Worm (Caenorhabditis elegans) whole organism, L3 larva: ENCODE results near the gene perm-5.
A peak's percentile ranks its signal among the peaks of the same experiment; 100 is the strongest.

Experiments used
- R02D3.7 ChIP-seq: fragments of 150-350 bp; optimal IDR thresholded peaks from 2 replicates; lab custom pipeline; 2014; ENCODE audit warnings: missing biosample characterization, missing genetic modification characterization
- ama-1 ChIP-seq: fragments of 150-350 bp; optimal IDR thresholded peaks from 2 replicates; lab custom pipeline; 2018
- ceh-16 ChIP-seq: sonication (generic microtip); optimal IDR thresholded peaks from 2 replicates; lab custom pipeline; 2017; ENCODE audit warnings: missing biosample characterization, missing genetic modification characterization
- ceh-82 ChIP-seq: fragments of 150-350 bp; optimal IDR thresholded peaks from 2 replicates; lab custom pipeline; 2014; ENCODE audit warnings: missing biosample characterization, missing genetic modification characterization
- daf-12 ChIP-seq: fragments of 150-350 bp; optimal IDR thresholded peaks from 2 replicates; lab custom pipeline; 2014; ENCODE audit warnings: missing biosample characterization, missing genetic modification reagents, missing genetic modification characterization
- egl-5 ChIP-seq: fragments of 150-350 bp; optimal IDR thresholded peaks from 2 replicates; lab custom pipeline; 2017; ENCODE audit warnings: missing biosample characterization, missing genetic modification reagents, missing genetic modification characterization, inconsistent platforms
- elt-2 ChIP-seq: sonication (generic microtip); optimal IDR thresholded peaks from 2 replicates; lab custom pipeline; 2016; ENCODE audit warnings: missing genetic modification reagents, mild to moderate bottlenecking, missing genetic modification characterization, missing compliant biosample characterization
- fkh-10 ChIP-seq: sonication (generic microtip); optimal IDR thresholded peaks from 2 replicates; lab custom pipeline; 2017; ENCODE audit warnings: missing biosample characterization, missing genetic modification reagents, missing genetic modification characterization
- fkh-2 ChIP-seq: fragments of 150-350 bp; optimal IDR thresholded peaks from 2 replicates; lab custom pipeline; 2014; ENCODE audit warnings: missing biosample characterization, missing genetic modification reagents, missing genetic modification characterization
- jun-1 ChIP-seq: fragments of 150-350 bp; optimal IDR thresholded peaks from 2 replicates; lab custom pipeline; 2014; ENCODE audit warnings: missing biosample characterization, missing genetic modification reagents, missing genetic modification characterization
- lin-15B ChIP-seq: fragments of 150-350 bp; optimal IDR thresholded peaks from 2 replicates; lab custom pipeline; 2014; ENCODE audit warnings: missing biosample characterization, missing genetic modification characterization
- mdl-1 ChIP-seq: fragments of 150-350 bp; optimal IDR thresholded peaks from 2 replicates; lab custom pipeline; 2014; ENCODE audit warnings: missing biosample characterization, missing genetic modification characterization
- mml-1 ChIP-seq: fragments of 150-350 bp; sonication (generic microtip); optimal IDR thresholded peaks from 3 replicates; lab custom pipeline; 2014; ENCODE audit warnings: missing biosample characterization, missing genetic modification characterization
- nfya-1 ChIP-seq: sonication (generic microtip); optimal IDR thresholded peaks from 2 replicates; lab custom pipeline; 2017; ENCODE audit warnings: missing genetic modification characterization, mild to moderate bottlenecking, missing compliant biosample characterization, antibody characterized with exemption, moderate library complexity; ENCODE audit not compliant: insufficient read depth
- nhr-12 ChIP-seq: fragments of 150-350 bp; optimal IDR thresholded peaks from 2 replicates; lab custom pipeline; 2014; ENCODE audit warnings: missing biosample characterization, missing genetic modification characterization
- nhr-25 ChIP-seq: sonication (generic microtip); optimal IDR thresholded peaks from 2 replicates; lab custom pipeline; 2017; ENCODE audit warnings: missing biosample characterization, missing genetic modification characterization
- nhr-43 ChIP-seq: sonication (generic microtip); optimal IDR thresholded peaks from 2 replicates; lab custom pipeline; 2016; ENCODE audit warnings: mild to moderate bottlenecking, missing genetic modification characterization, missing compliant biosample characterization; ENCODE audit not compliant: poor library complexity, severe bottlenecking
- pha-4 ChIP-seq: fragments of 150-350 bp; optimal IDR thresholded peaks from 2 replicates; lab custom pipeline; 2014; ENCODE audit warnings: missing biosample characterization, missing genetic modification reagents, missing genetic modification characterization
- pqm-1 ChIP-seq: fragments of 150-350 bp; optimal IDR thresholded peaks from 2 replicates; lab custom pipeline; 2017; ENCODE audit warnings: missing biosample characterization, missing genetic modification characterization, inconsistent platforms
- skn-1 ChIP-seq: fragments of 150-350 bp; optimal IDR thresholded peaks from 2 replicates; lab custom pipeline; 2014; ENCODE audit warnings: missing biosample characterization, missing genetic modification characterization
- unc-62 ChIP-seq: fragments of 150-350 bp; sonication (generic microtip); optimal IDR thresholded peaks from 4 replicates; lab custom pipeline; 2014; ENCODE audit warnings: missing biosample characterization, missing genetic modification reagents, missing genetic modification characterization
- zag-1 ChIP-seq: fragments of 150-350 bp; optimal IDR thresholded peaks from 2 replicates; lab custom pipeline; 2014; ENCODE audit warnings: missing biosample characterization, missing genetic modification characterization
- ztf-4 ChIP-seq: fragments of 150-350 bp; optimal IDR thresholded peaks from 2 replicates; lab custom pipeline; 2014; ENCODE audit warnings: missing biosample characterization, missing genetic modification characterization

Gene perm-5

ce11 chrIV:5654693-5655092 is 48.6 kb downstream of the perm-5 start:
- TF ChIP-seq nhr-25: no peak
- no peak for TF ChIP-seq nhr-12 (tag; lab: Kevin White, UChicago)
- no peak for TF ChIP-seq mdl-1
- TF ChIP-seq jun-1 (tag; lab: Kevin White, UChicago): no peak

ce11 chrIV:5654203-5654602 is 49.1 kb downstream of the perm-5 start:
- TF ChIP-seq pqm-1 (tag; lab: Kevin White, UChicago) (peak; percentile 64), elt-2 (tag; lab: Kevin White, UChicago) (peak; percentile 92), mml-1 (no peak), jun-1 (tag; lab: Kevin White, UChicago) (peak; percentile 71)
- TF ChIP-seq, all 47 proteins: peak for 3

- TF ChIP-seq fkh-10 (GFP tag; lab: Kevin White, UChicago): no peak
- TF ChIP-seq ceh-16 (tag; lab: Kevin White, UChicago): no peak
- TF ChIP-seq fkh-2 (tag; lab: Kevin White, UChicago): no peak
- TF ChIP-seq skn-1 (tag; lab: Kevin White, UChicago): no peak
- TF ChIP-seq egl-5: no peak
These were observed 49.6 kb downstream of the perm-5 start, which contains the start of gene clec-178 for ce11 chrIV:5653649-5654048. TSS of gene clec-178 (plus strand) at chrIV:5653949.

- TF ChIP-seq ama-1 (peak; percentile 8), pqm-1 (tag; lab: Kevin White, UChicago) (peak; percentile 50), zag-1 (no peak), elt-2 (tag; lab: Kevin White, UChicago) (peak; percentile 63)
These were observed 50.3 kb downstream of the perm-5 start for ce11 chrIV:5652811-5653483.

- TF ChIP-seq nhr-43 (tag; lab: Kevin White, UChicago): peak; percentile 11
- no peak for TF ChIP-seq pqm-1 (tag; lab: Kevin White, UChicago)
- TF ChIP-seq, all 47 proteins: peak for 1
These were observed 52.4 kb downstream of the perm-5 start for ce11 chrIV:5650761-5651332.

- TF ChIP-seq daf-12: no peak
- no peak for TF ChIP-seq ceh-82 (tag; lab: Kevin White, UChicago)
- no peak for TF ChIP-seq fkh-10 (GFP tag; lab: Kevin White, UChicago)
- TF ChIP-seq ztf-4 (tag; lab: Kevin White, UChicago): no peak
- TF ChIP-seq pha-4 (tag; lab: Kevin White, UChicago): peak; percentile 56
- TF ChIP-seq nfya-1 (tag; lab: Kevin White, UChicago): peak; percentile 15
- no peak for TF ChIP-seq unc-62
- peak; percentile 20 for TF ChIP-seq lin-15B (tag; lab: Kevin White, UChicago)
- TF ChIP-seq R02D3.7 (tag; lab: Kevin White, UChicago): peak; percentile 90
- TF ChIP-seq, all 47 proteins: peak for 4
These were observed 54.1 kb downstream of the perm-5 start, which contains the start of gene csn-5 for ce11 chrIV:5649073-5649583. TSS of gene csn-5 (plus strand) at chrIV:5649533.
